Fruit fly (Drosophila melanogaster) whole organism, embryonic: ENCODE results near the gene raw.

Experiments
- Asciz ChIP-seq: fragments of 200-800 bp; sonication (Bioruptor generic); optimal IDR thresholded peaks from 2 replicates; lab custom pipeline; 2017; ENCODE audit warnings: missing biosample characterization, mild to moderate bottlenecking, missing genetic modification characterization, missing genetic modification reagents
- B-H1 ChIP-seq: fragments of 200-800 bp; sonication (Bioruptor generic); IDR thresholded peaks from 3 replicates; pipeline ENCODE4 v1.3.6; 2022; ENCODE audit warnings: missing biosample characterization, missing genetic modification characterization
- CG1024 ChIP-seq: fragments of 200-800 bp; sonication (Bioruptor generic); IDR thresholded peaks from 2 replicates; pipeline ENCODE4 v1.3.6; 2022; ENCODE audit warnings: missing biosample characterization, missing genetic modification characterization
- CG10979 ChIP-seq: fragments of 200-800 bp; sonication (Bioruptor generic); optimal IDR thresholded peaks from 2 replicates; lab custom pipeline; 2018; ENCODE audit warnings: missing biosample characterization, mild to moderate bottlenecking, missing genetic modification characterization, moderate library complexity
- CG11504 ChIP-seq: fragments of 200-800 bp; sonication (Bioruptor generic); optimal IDR thresholded peaks from 3 replicates; lab custom pipeline; 2019; ENCODE audit warnings: missing biosample characterization, mild to moderate bottlenecking, missing genetic modification characterization, moderate library complexity
- CG12391 ChIP-seq: fragments of 200-800 bp; sonication (Bioruptor generic); optimal IDR thresholded peaks from 3 replicates; lab custom pipeline; 2018; ENCODE audit warnings: missing biosample characterization, mild to moderate bottlenecking, missing genetic modification characterization, moderate library complexity
- CG12659 ChIP-seq: fragments of 200-800 bp; sonication (Bioruptor generic); optimal IDR thresholded peaks from 3 replicates; lab custom pipeline; 2017; ENCODE audit warnings: mild to moderate bottlenecking, missing biosample characterization, missing genetic modification reagents, missing genetic modification characterization
- CG14860 ChIP-seq: fragments of 200-800 bp; sonication (Bioruptor generic); IDR thresholded peaks from 3 replicates; pipeline ENCODE4 v1.3.6; 2022; ENCODE audit warnings: missing biosample characterization, missing genetic modification characterization; ENCODE audit not compliant: partially characterized antibody
- CG15269 ChIP-seq: fragments of 200-800 bp; sonication (Bioruptor generic); optimal IDR thresholded peaks from 2 replicates; lab custom pipeline; 2018; ENCODE audit warnings: missing biosample characterization, mild to moderate bottlenecking, missing genetic modification characterization, moderate library complexity
- CG17361 ChIP-seq: fragments of 200-800 bp; sonication (Bioruptor generic); IDR thresholded peaks from 3 replicates; pipeline ENCODE4 v1.3.6; 2022; ENCODE audit warnings: missing biosample characterization, missing genetic modification characterization
- CG2712 ChIP-seq: fragments of 200-800 bp; optimal IDR thresholded peaks from 3 replicates; lab custom pipeline; 2019; ENCODE audit warnings: missing biosample characterization, mild to moderate bottlenecking, missing genetic modification characterization, moderate library complexity
- CG30431 ChIP-seq: fragments of 200-800 bp; sonication (Bioruptor generic); optimal IDR thresholded peaks from 2 replicates; lab custom pipeline; 2017; ENCODE audit warnings: missing biosample characterization, missing genetic modification characterization
- CG4328 ChIP-seq: fragments of 200-800 bp; sonication (Bioruptor generic); optimal IDR thresholded peaks from 3 replicates; lab custom pipeline; 2017; ENCODE audit warnings: missing biosample characterization, missing genetic modification reagents, missing genetic modification characterization
- CG7556 ChIP-seq: fragments of 200-800 bp; sonication (Bioruptor generic); optimal IDR thresholded peaks from 2 replicates; lab custom pipeline; 2017; ENCODE audit warnings: missing biosample characterization, mild to moderate bottlenecking, missing genetic modification characterization
- CG9876 ChIP-seq: fragments of 200-800 bp; sonication (Bioruptor generic); optimal IDR thresholded peaks from 2 replicates; lab custom pipeline; 2016; ENCODE audit warnings: missing biosample characterization, missing genetic modification characterization
- Camta ChIP-seq: fragments of 200-800 bp; sonication (Bioruptor generic); optimal IDR thresholded peaks from 2 replicates; lab custom pipeline; 2016; ENCODE audit warnings: missing biosample characterization, missing genetic modification characterization
- Chrac-16 ChIP-seq: fragments of 200-800 bp; sonication (Bioruptor generic); optimal IDR thresholded peaks from 3 replicates; lab custom pipeline; 2016; ENCODE audit warnings: missing biosample characterization, missing genetic modification characterization
- CoRest ChIP-seq: fragments of 200-800 bp; sonication (Bioruptor generic); optimal IDR thresholded peaks from 3 replicates; lab custom pipeline; 2018; ENCODE audit warnings: missing biosample characterization, mild to moderate bottlenecking, missing genetic modification characterization, moderate library complexity
- Eip74EF ChIP-seq, 2 experiments: fragments of 200-800 bp in 1 of 2; fragments of >200 bp in 1 of 2; sonication (Bioruptor generic) in 1 of 2; optimal IDR thresholded peaks; 2 replicates each; lab custom pipeline; 2017 to 2019; ENCODE audit warnings: missing biosample characterization in 2 of 2, missing genetic modification characterization in 2 of 2, mild to moderate bottlenecking in 1 of 2, moderate library complexity in 1 of 2
- Ets97D ChIP-seq: fragments of 200-800 bp; sonication (Bioruptor generic); optimal IDR thresholded peaks from 3 replicates; lab custom pipeline; 2016; ENCODE audit warnings: missing biosample characterization, missing genetic modification characterization
- Fer2 ChIP-seq: fragments of 200-800 bp; sonication (Bioruptor generic); optimal IDR thresholded peaks from 2 replicates; lab custom pipeline; 2018; ENCODE audit warnings: missing biosample characterization, mild to moderate bottlenecking, missing genetic modification characterization, moderate library complexity
- H15 ChIP-seq: fragments of 200-800 bp; sonication (Bioruptor generic); IDR thresholded peaks from 3 replicates; pipeline ENCODE4 v1.3.6; 2022; ENCODE audit warnings: missing biosample characterization, missing genetic modification characterization
- Hand ChIP-seq: fragments of 200-800 bp; sonication (Bioruptor generic); optimal IDR thresholded peaks from 2 replicates; lab custom pipeline; 2017; ENCODE audit warnings: mild to moderate bottlenecking, missing biosample characterization, missing genetic modification reagents, missing genetic modification characterization
- MBD-R2 ChIP-seq: fragments of 200-800 bp; sonication (Bioruptor generic); IDR thresholded peaks from 2 replicates; pipeline ENCODE4 v1.3.6; 2022; ENCODE audit warnings: missing biosample characterization, missing genetic modification characterization
- Mrtf ChIP-seq: fragments of 200-800 bp; sonication (Bioruptor generic); IDR thresholded peaks from 3 replicates; pipeline ENCODE4 v1.3.6; 2022; ENCODE audit warnings: missing biosample characterization, missing genetic modification characterization
- PHDP ChIP-seq: fragments of 200-800 bp; sonication (Bioruptor generic); optimal IDR thresholded peaks from 3 replicates; lab custom pipeline; 2018; ENCODE audit warnings: missing biosample characterization, mild to moderate bottlenecking, missing genetic modification characterization, moderate library complexity
- Scr ChIP-seq: fragments of 200-800 bp; sonication (Bioruptor generic); IDR thresholded peaks from 2 replicates; pipeline ENCODE4 v1.3.6; 2022; ENCODE audit warnings: missing biosample characterization, missing genetic modification characterization; ENCODE audit not compliant: partially characterized antibody
- Sin3A ChIP-seq: fragments of >200 bp; optimal IDR thresholded peaks from 2 replicates; lab custom pipeline; 2018
- Ssrp ChIP-seq: fragments of 200-800 bp; sonication (Bioruptor generic); optimal IDR thresholded peaks from 2 replicates; lab custom pipeline; 2018; ENCODE audit warnings: missing biosample characterization, mild to moderate bottlenecking, missing genetic modification characterization, moderate library complexity
- TFAM ChIP-seq: fragments of 200-800 bp; sonication (Bioruptor generic); optimal IDR thresholded peaks from 2 replicates; lab custom pipeline; 2017; ENCODE audit warnings: missing biosample characterization, missing genetic modification characterization, inconsistent platforms
- Tbp ChIP-seq: fragments of >200 bp; optimal IDR thresholded peaks from 2 replicates; lab custom pipeline; 2018; ENCODE audit warnings: missing biosample characterization, missing genetic modification characterization
- ash1 ChIP-seq: fragments of 200-800 bp; sonication (Bioruptor generic); optimal IDR thresholded peaks from 2 replicates; lab custom pipeline; 2018; ENCODE audit warnings: missing biosample characterization, mild to moderate bottlenecking, missing genetic modification characterization
- caup ChIP-seq: fragments of 200-800 bp; sonication (Bioruptor generic); optimal IDR thresholded peaks from 3 replicates; lab custom pipeline; 2017; ENCODE audit warnings: missing biosample characterization, mild to moderate bottlenecking, missing genetic modification characterization, moderate library complexity; ENCODE audit not compliant: severe bottlenecking
- crp ChIP-seq, 2 experiments: fragments of 200-800 bp; sonication (Bioruptor generic); optimal IDR thresholded peaks; 2 replicates in 1 of 2; 3 replicates in 1 of 2; lab custom pipeline; 2017; ENCODE audit warnings: missing biosample characterization in 2 of 2, missing genetic modification characterization in 2 of 2, mild to moderate bottlenecking in 1 of 2, moderate library complexity in 1 of 2
- dan ChIP-seq: fragments of 200-800 bp; sonication (Bioruptor generic); IDR thresholded peaks from 2 replicates; pipeline ENCODE4 v1.3.6; 2022; ENCODE audit warnings: missing biosample characterization, missing genetic modification characterization
- dati ChIP-seq: fragments of 200-800 bp; sonication (Bioruptor generic); IDR thresholded peaks from 2 replicates; pipeline ENCODE4 v1.3.6; 2022; ENCODE audit warnings: missing biosample characterization, missing genetic modification characterization
- dimm ChIP-seq: fragments of 200-800 bp; sonication (Bioruptor generic); IDR thresholded peaks from 2 replicates; pipeline ENCODE4 v1.3.6; 2022; ENCODE audit warnings: missing biosample characterization, missing genetic modification characterization
- dmrt11E ChIP-seq: fragments of 200-800 bp; sonication (Bioruptor generic); optimal IDR thresholded peaks from 3 replicates; lab custom pipeline; 2018; ENCODE audit warnings: missing biosample characterization, mild to moderate bottlenecking, missing genetic modification characterization, moderate library complexity
- en ChIP-seq: fragments of 200-800 bp; sonication (Bioruptor generic); optimal IDR thresholded peaks from 2 replicates; lab custom pipeline; 2016; ENCODE audit warnings: missing biosample characterization, missing genetic modification characterization
- ewg ChIP-seq: fragments of 200-800 bp; sonication (Bioruptor generic); optimal IDR thresholded peaks from 3 replicates; lab custom pipeline; 2017; ENCODE audit warnings: mild to moderate bottlenecking, missing biosample characterization, missing genetic modification reagents, missing genetic modification characterization
- klu ChIP-seq: fragments of 200-800 bp; sonication (Bioruptor generic); IDR thresholded peaks from 2 replicates; pipeline ENCODE4 v1.3.6; 2022; ENCODE audit warnings: missing biosample characterization, missing genetic modification characterization
- kni ChIP-seq: fragments of 200-800 bp; sonication (Bioruptor generic); optimal IDR thresholded peaks from 3 replicates; lab custom pipeline; 2017; ENCODE audit warnings: mild to moderate bottlenecking, missing biosample characterization, missing genetic modification reagents, missing genetic modification characterization
- lilli ChIP-seq: fragments of 200-800 bp; sonication (Bioruptor generic); optimal IDR thresholded peaks from 3 replicates; lab custom pipeline; 2016; ENCODE audit warnings: missing biosample characterization, missing genetic modification characterization
- lola ChIP-seq, 3 experiments: fragments of >200 bp in 2 of 3; fragments of 200-800 bp in 1 of 3; sonication (Bioruptor generic) in 1 of 3; optimal IDR thresholded peaks; 2 replicates each; lab custom pipeline; 2017 to 2019; ENCODE audit warnings: missing biosample characterization in 3 of 3, missing genetic modification characterization in 3 of 3, mild to moderate bottlenecking in 1 of 3, moderate library complexity in 1 of 3
- psq ChIP-seq: fragments of 200-800 bp; sonication (Bioruptor generic); optimal IDR thresholded peaks from 2 replicates; lab custom pipeline; 2017; ENCODE audit warnings: missing biosample characterization, missing genetic modification characterization
- row ChIP-seq: fragments of 200-800 bp; sonication (Bioruptor generic); IDR thresholded peaks from 3 replicates; pipeline ENCODE4 v1.3.6; 2022; ENCODE audit warnings: missing biosample characterization, missing genetic modification characterization
- run ChIP-seq: fragments of 200-800 bp; sonication (Bioruptor generic); optimal IDR thresholded peaks from 3 replicates; lab custom pipeline; 2018; ENCODE audit warnings: missing biosample characterization, mild to moderate bottlenecking, missing genetic modification characterization
- so ChIP-seq: fragments of 200-800 bp; sonication (Bioruptor generic); IDR thresholded peaks from 3 replicates; pipeline ENCODE4 v1.3.6; 2022; ENCODE audit warnings: missing biosample characterization, missing genetic modification characterization
- tgo ChIP-seq: fragments of 200-800 bp; sonication (Bioruptor generic); IDR thresholded peaks from 3 replicates; pipeline ENCODE4 v1.3.6; 2022; ENCODE audit warnings: missing biosample characterization, missing genetic modification characterization

Gene raw

dm6 chr2L:8699895-8700314, 40.6 kb downstream of the raw start (continued):
- TF ChIP-seq Asciz (GFP tag; lab: Kevin White, UChicago) (peak; percentile 79), lilli (GFP tag; lab: Kevin White, UChicago) (no peak), kni (GFP tag; lab: Kevin White, UChicago) (peak; percentile 47), CG10979 (tag; lab: Kevin White, UChicago) (peak; percentile 1), CG14860 (GFP tag; lab: Robert Waterston, UW) (no peak), CG9876 (GFP tag; lab: Kevin White, UChicago) (no peak), Chrac-16 (no peak), MBD-R2 (GFP tag; lab: Robert Waterston, UW) (peak; percentile 25; the same call in 1 of the 2 replicates), CG1024 (GFP tag; lab: Robert Waterston, UW) (no peak), lola (GFP tag; optimal IDR thresholded peaks at IDR 0.05; lab: Kevin White, UChicago) (no peak), CG2712 (tag; lab: Kevin White, UChicago) (peak; percentile 1), ash1 (GFP tag; lab: Kevin White, UChicago) (no peak), CG12659 (GFP tag; lab: Kevin White, UChicago) (peak; percentile 49), dan (GFP tag; lab: Robert Waterston, UW) (no peak), TFAM (no peak), PHDP (tag; lab: Kevin White, UChicago) (peak; percentile 71), so (GFP tag; lab: Robert Waterston, UW) (peak; percentile 25; the same call in 1 of the 3 replicates), klu (GFP tag; lab: Robert Waterston, UW) (no peak)

- no peak for TF ChIP-seq Mrtf
- TF ChIP-seq CG12391 (tag; lab: Kevin White, UChicago): no peak
- no peak for TF ChIP-seq psq
- no peak for TF ChIP-seq en (GFP tag; lab: Kevin White, UChicago)
- TF ChIP-seq crp (GFP tag; optimal IDR thresholded peaks at IDR 0.05; lab: Kevin White, UChicago): no peak
- no peak for TF ChIP-seq Fer2 (tag; lab: Kevin White, UChicago)
- no peak for TF ChIP-seq Tbp (GFP tag; lab: Kevin White, UChicago)
- no peak for TF ChIP-seq CG17361 (GFP tag; lab: Robert Waterston, UW)
- peak; percentile 48; the same call in 1 of the 3 replicates for TF ChIP-seq row (GFP tag; lab: Robert Waterston, UW)
- TF ChIP-seq Ssrp (tag; lab: Kevin White, UChicago): no peak
- no peak for TF ChIP-seq CG30431
- TF ChIP-seq CoRest (tag; lab: Kevin White, UChicago): peak; percentile 18
- TF ChIP-seq Sin3A (lab: Kevin White, UChicago): no peak
- no peak for TF ChIP-seq dmrt11E (tag; lab: Kevin White, UChicago)
- TF ChIP-seq Ets97D (GFP tag; lab: Kevin White, UChicago): no peak
- TF ChIP-seq CG7556 (GFP tag; lab: Kevin White, UChicago): peak; percentile 9
- no peak for TF ChIP-seq Hand (GFP tag; lab: Kevin White, UChicago)
- TF ChIP-seq Camta (GFP tag; lab: Kevin White, UChicago): no peak
- TF ChIP-seq ewg (GFP tag; lab: Kevin White, UChicago): no peak
- no peak for TF ChIP-seq CG4328 (GFP tag; lab: Kevin White, UChicago)
- no peak for TF ChIP-seq run (tag; lab: Kevin White, UChicago)
- TF ChIP-seq Eip74EF (GFP tag; optimal IDR thresholded peaks at IDR 0.05; lab: Kevin White, UChicago): no peak
- TF ChIP-seq caup (GFP tag; lab: Kevin White, UChicago): no peak
- no peak for TF ChIP-seq tgo (GFP tag; lab: Robert Waterston, UW)
- no peak for TF ChIP-seq Scr (GFP tag; lab: Robert Waterston, UW)
- peak; percentile 5 for TF ChIP-seq CG15269 (tag; lab: Kevin White, UChicago)
- no peak for TF ChIP-seq dimm (GFP tag; lab: Robert Waterston, UW)
- no peak for TF ChIP-seq B-H1 (GFP tag; lab: Robert Waterston, UW)
- no peak for TF ChIP-seq CG11504 (tag; lab: Kevin White, UChicago)
- no peak for TF ChIP-seq H15
- no peak for TF ChIP-seq dati (GFP tag; lab: Robert Waterston, UW)
Measured at dm6 chr2L:8697915-8698627, 42.4 kb downstream of the raw start.
